Worm (Caenorhabditis elegans): ENCODE data around the gene srt-37.

The srt-37 gene

ce11 chrV:4250047-4250446, 31.6 kb downstream of the srt-37 start, which contains the start of gene srt-13:
Gene srt-13 (minus strand): TSS chrV:4250147.
- TF ChIP-seq K09A11.1 (tag; optimal IDR thresholded peaks at IDR 0.05; ENCODE audit: insufficient read depth) (no peak), ttx-3 (tag; optimal IDR thresholded peaks at IDR 0.05) (no peak), hlh-15 (tag; optimal IDR thresholded peaks at IDR 0.05) (no peak), ceh-22 (tag; optimal IDR thresholded peaks at IDR 0.05) (no peak)

ce11 chrV:4248359-4248758, 33.2 kb downstream of the srt-37 start:
- TF ChIP-seq F13H6.1 (tag; optimal IDR thresholded peaks at IDR 0.05) (no peak), pros-1 (tag; optimal IDR thresholded peaks at IDR 0.05) (no peak), ets-4 (tag; optimal IDR thresholded peaks at IDR 0.05) (no peak), sdc-2 (tag; optimal IDR thresholded peaks at IDR 0.05) (no peak), pha-2 (tag; optimal IDR thresholded peaks at IDR 0.05) (no peak), fkh-6 (tag; optimal IDR thresholded peaks at IDR 0.05) (no peak), ceh-34 (tag; optimal IDR thresholded peaks at IDR 0.05) (no peak), ceh-30 (tag; optimal IDR thresholded peaks at IDR 0.05) (no peak), ama-1 (optimal IDR thresholded peaks at IDR 0.05) (no peak), lin-11 (tag; optimal IDR thresholded peaks at IDR 0.05) (no peak), unc-86 (tag; optimal IDR thresholded peaks at IDR 0.05) (no peak)

- no peak for TF ChIP-seq unc-55 (GFP tag; optimal IDR thresholded peaks at IDR 0.05)
- TF ChIP-seq ceh-31 (tag; optimal IDR thresholded peaks at IDR 0.05) = no peak
- no peak for TF ChIP-seq eyg-1 (tag; optimal IDR thresholded peaks at IDR 0.05)
- no peak for TF ChIP-seq hlh-6 (tag; optimal IDR thresholded peaks at IDR 0.05)
- no peak for TF ChIP-seq ceh-34 (tag; optimal IDR thresholded peaks at IDR 0.05)
- no peak for TF ChIP-seq sox-4 (tag; optimal IDR thresholded peaks at IDR 0.05)
- TF ChIP-seq madf-2 (tag; optimal IDR thresholded peaks at IDR 0.05) = no peak
- no peak for TF ChIP-seq che-1 (tag; optimal IDR thresholded peaks at IDR 0.05)
- no peak for TF ChIP-seq ceh-18 (tag; optimal IDR thresholded peaks at IDR 0.05)
- TF ChIP-seq nhr-232 (tag; optimal IDR thresholded peaks at IDR 0.05) = no peak
- no peak for TF ChIP-seq ceh-9 (tag; optimal IDR thresholded peaks at IDR 0.05)
- TF ChIP-seq elt-4 (tag; optimal IDR thresholded peaks at IDR 0.05) = no peak
- TF ChIP-seq elt-2 (tag; optimal IDR thresholded peaks at IDR 0.05) = no peak
- no peak for TF ChIP-seq pha-4 (tag; optimal IDR thresholded peaks at IDR 0.05)
- TF ChIP-seq fkh-10 (GFP tag; optimal IDR thresholded peaks at IDR 0.05) = no peak
- TF ChIP-seq ceh-24 (tag; optimal IDR thresholded peaks at IDR 0.05) = no peak
- no peak for TF ChIP-seq unc-3 (GFP tag; conservative IDR thresholded peaks at IDR 0.05)
- no peak for TF ChIP-seq unc-3 (tag; optimal IDR thresholded peaks at IDR 0.05)
Measured at ce11 chrV:4242431-4242830, 39.2 kb downstream of the srt-37 start, which contains the start of gene srt-12. Gene srt-12 (minus strand): TSS chrV:4242531.

- TF ChIP-seq hlh-13 (GFP tag; optimal IDR thresholded peaks at IDR 0.05) (no peak), C38D4.7 (GFP tag; optimal IDR thresholded peaks at IDR 0.05) (no peak), ceh-48 (tag; optimal IDR thresholded peaks at IDR 0.05) (no peak), ceh-19 (GFP tag; optimal IDR thresholded peaks at IDR 0.05) (no peak), hlh-30 (tag; optimal IDR thresholded peaks at IDR 0.05; ENCODE audit: insufficient read depth) (no peak), dmd-4 (tag; optimal IDR thresholded peaks at IDR 0.05; ENCODE audit: borderline replicate concordance) (no peak)
Measured at ce11 chrV:4241555-4241954, 40.0 kb downstream of the srt-37 start.

- TF ChIP-seq ceh-6 (GFP tag; optimal IDR thresholded peaks at IDR 0.05) (no peak), sox-2 (GFP tag; IDR thresholded peaks at IDR 0.05) (no peak)
Measured at ce11 chrV:4240292-4240691, 41.3 kb downstream of the srt-37 start, which contains the start of gene srh-204. Gene srh-204 (minus strand): TSS chrV:4240392.
